Worm (Caenorhabditis elegans) whole organism, L3 larva: ENCODE results near the gene hsp-90.

Source experiments
- aly-2 ChIP-seq: fragments of 150-350 bp; optimal IDR thresholded peaks from 2 replicates; lab custom pipeline; 2014; ENCODE audit warnings: missing biosample characterization, missing genetic modification characterization
- nfya-1 ChIP-seq: sonication (generic microtip); optimal IDR thresholded peaks from 2 replicates; lab custom pipeline; 2017; ENCODE audit warnings: missing genetic modification characterization, mild to moderate bottlenecking, missing compliant biosample characterization, antibody characterized with exemption, moderate library complexity; ENCODE audit not compliant: insufficient read depth

DNA sequence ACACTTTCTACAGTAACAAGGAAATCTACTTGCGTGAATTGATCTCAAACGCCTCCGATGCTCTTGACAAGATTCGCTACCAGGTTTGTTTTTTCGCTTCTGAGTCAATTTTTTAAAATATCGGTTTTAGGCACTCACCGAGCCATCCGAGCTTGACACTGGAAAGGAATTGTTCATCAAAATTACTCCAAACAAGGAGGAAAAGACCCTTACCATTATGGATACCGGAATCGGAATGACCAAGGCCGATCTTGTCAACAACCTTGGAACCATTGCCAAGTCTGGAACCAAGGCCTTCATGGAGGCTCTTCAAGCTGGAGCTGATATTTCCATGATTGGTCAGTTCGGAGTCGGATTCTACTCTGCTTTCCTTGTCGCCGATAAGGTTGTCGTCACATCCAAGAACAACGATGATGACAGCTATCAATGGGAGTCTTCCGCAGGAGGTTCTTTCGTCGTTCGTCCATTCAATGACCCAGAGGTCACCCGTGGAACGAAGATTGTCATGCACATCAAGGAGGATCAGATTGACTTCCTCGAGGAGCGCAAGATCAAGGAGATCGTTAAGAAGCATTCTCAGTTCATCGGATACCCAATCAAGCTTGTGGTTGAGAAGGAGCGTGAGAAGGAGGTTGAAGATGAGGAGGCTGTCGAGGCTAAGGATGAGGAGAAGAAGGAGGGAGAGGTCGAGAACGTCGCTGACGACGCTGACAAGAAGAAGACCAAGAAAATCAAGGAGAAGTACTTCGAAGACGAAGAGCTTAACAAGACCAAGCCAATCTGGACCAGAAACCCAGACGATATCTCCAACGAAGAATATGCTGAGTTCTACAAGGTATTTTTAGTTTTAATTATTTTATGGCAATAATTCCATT is 1.8 kb downstream of the hsp-90 start:
- TF ChIP-seq aly-2 (tag; lab: Kevin White, UChicago) (no peak), nfya-1 (no peak)
